Fruit fly (Drosophila melanogaster) whole organism, prepupa: ENCODE results near the gene Taf12.

Experiments used
- CG3032 ChIP-seq: fragments of 200-800 bp; optimal IDR thresholded peaks from 2 replicates; lab custom pipeline; 2019; ENCODE audit warnings: missing biosample characterization, mild to moderate bottlenecking, missing genetic modification characterization, moderate library complexity
- CG6792 ChIP-seq: fragments of 200-800 bp; sonication (Bioruptor generic); optimal IDR thresholded peaks from 3 replicates; lab custom pipeline; 2016; ENCODE audit warnings: missing biosample characterization, missing genetic modification characterization
- Eip93F ChIP-seq: fragments of 200-800 bp; sonication (Bioruptor generic); optimal IDR thresholded peaks from 2 replicates; lab custom pipeline; 2016; ENCODE audit warnings: missing biosample characterization, mild to moderate bottlenecking, missing genetic modification characterization
- Ets96B ChIP-seq: fragments of 200-800 bp; optimal IDR thresholded peaks from 2 replicates; lab custom pipeline; 2019; ENCODE audit warnings: missing biosample characterization, mild to moderate bottlenecking, missing genetic modification characterization, moderate library complexity
- Gug ChIP-seq: fragments of 200-800 bp; sonication (Bioruptor generic); IDR thresholded peaks from 2 replicates; pipeline ENCODE4 v1.3.6; 2022; ENCODE audit warnings: missing biosample characterization, missing genetic modification characterization

- TF ChIP-seq Gug (GFP tag; lab: Robert Waterston, UW) (no peak), Eip93F (GFP tag; lab: Kevin White, UChicago) (no peak), Ets96B (tag; lab: Kevin White, UChicago) (no peak), CG6792 (no peak), CG3032 (tag; lab: Kevin White, UChicago) (no peak)
Observed at dm6 chr3R:11690857-11691471, 11.5 kb upstream of the Taf12 start.
